Fruit fly (Drosophila melanogaster) whole organism, pupa: ENCODE data around the gene Lst8.

Experiments used
- CG10348 ChIP-seq: fragments of 200-800 bp; sonication (Bioruptor generic); IDR thresholded peaks from 2 replicates; pipeline ENCODE4 v1.3.6; 2022; ENCODE audit warnings: missing biosample characterization, missing genetic modification characterization
- CG12605 ChIP-seq: fragments of 200-800 bp; sonication (Bioruptor generic); IDR thresholded peaks from 2 replicates; pipeline ENCODE4 v1.3.6; 2022; ENCODE audit warnings: missing biosample characterization, missing genetic modification characterization
- CG13204 ChIP-seq: fragments of 200-800 bp; sonication (Bioruptor generic); optimal IDR thresholded peaks from 2 replicates; lab custom pipeline; 2018; ENCODE audit warnings: missing biosample characterization, mild to moderate bottlenecking, missing genetic modification characterization, moderate library complexity
- CG14655 ChIP-seq: fragments of 200-800 bp; sonication (Bioruptor generic); optimal IDR thresholded peaks from 3 replicates; lab custom pipeline; 2017; ENCODE audit warnings: mild to moderate bottlenecking, missing biosample characterization, missing genetic modification reagents, missing genetic modification characterization
- CG15710 ChIP-seq: fragments of 200-800 bp; sonication (Bioruptor generic); optimal IDR thresholded peaks from 2 replicates; lab custom pipeline; 2018; ENCODE audit warnings: missing biosample characterization, mild to moderate bottlenecking, missing genetic modification characterization, moderate library complexity
- CG17806 ChIP-seq: fragments of 200-800 bp; sonication (Bioruptor generic); optimal IDR thresholded peaks from 2 replicates; lab custom pipeline; 2018; ENCODE audit warnings: missing biosample characterization, mild to moderate bottlenecking, missing genetic modification characterization, moderate library complexity
- CG32121 ChIP-seq: fragments of 200-800 bp; sonication (Bioruptor generic); IDR thresholded peaks from 2 replicates; pipeline ENCODE4 v1.3.6; 2022; ENCODE audit warnings: missing biosample characterization, missing genetic modification characterization
- CG34367 ChIP-seq: fragments of 200-800 bp; sonication (Bioruptor generic); optimal IDR thresholded peaks from 2 replicates; lab custom pipeline; 2018; ENCODE audit warnings: missing biosample characterization, mild to moderate bottlenecking, missing genetic modification characterization
- CG4496 ChIP-seq: fragments of 200-800 bp; sonication (Bioruptor generic); IDR thresholded peaks from 3 replicates; pipeline ENCODE4 v1.3.6; 2022; ENCODE audit warnings: missing biosample characterization, missing genetic modification characterization
- CG8159 ChIP-seq: fragments of 200-800 bp; sonication (Bioruptor generic); optimal IDR thresholded peaks from 3 replicates; lab custom pipeline; 2018; ENCODE audit warnings: missing biosample characterization, mild to moderate bottlenecking, missing genetic modification characterization, moderate library complexity
- CG8301 ChIP-seq: fragments of 200-800 bp; sonication (Bioruptor generic); optimal IDR thresholded peaks from 2 replicates; lab custom pipeline; 2018; ENCODE audit warnings: missing biosample characterization, mild to moderate bottlenecking, missing genetic modification characterization
- CG9948 ChIP-seq: fragments of 200-800 bp; sonication (Bioruptor generic); optimal IDR thresholded peaks from 2 replicates; lab custom pipeline; 2018; ENCODE audit warnings: missing biosample characterization, mild to moderate bottlenecking, missing genetic modification characterization, moderate library complexity
- D1 ChIP-seq: fragments of 200-800 bp; sonication (Bioruptor generic); optimal IDR thresholded peaks from 2 replicates; lab custom pipeline; 2018; ENCODE audit warnings: missing biosample characterization, mild to moderate bottlenecking, missing genetic modification characterization, moderate library complexity
- EcR ChIP-seq: fragments of 200-800 bp; sonication (Bioruptor generic); optimal IDR thresholded peaks from 3 replicates; lab custom pipeline; 2019; ENCODE audit warnings: missing biosample characterization, missing genetic modification characterization, mild to moderate bottlenecking, moderate library complexity, missing genetic modification reagents
- Ets98B ChIP-seq: fragments of 200-800 bp; sonication (Bioruptor generic); IDR thresholded peaks from 2 replicates; pipeline ENCODE4 v1.3.6; 2022; ENCODE audit warnings: missing biosample characterization, missing genetic modification characterization
- Pif1A ChIP-seq: fragments of 200-800 bp; sonication (Bioruptor generic); optimal IDR thresholded peaks from 3 replicates; lab custom pipeline; 2016; ENCODE audit warnings: missing biosample characterization, missing genetic modification characterization
- Pif1B ChIP-seq: fragments of 200-800 bp; sonication (Bioruptor generic); optimal IDR thresholded peaks from 3 replicates; lab custom pipeline; 2016; ENCODE audit warnings: missing biosample characterization, missing genetic modification characterization
- Snoo ChIP-seq: fragments of 200-800 bp; sonication (Bioruptor generic); optimal IDR thresholded peaks from 3 replicates; lab custom pipeline; 2017; ENCODE audit warnings: missing biosample characterization, mild to moderate bottlenecking, missing genetic modification characterization, inconsistent platforms
- fd96Ca ChIP-seq: fragments of 200-800 bp; sonication (Bioruptor generic); IDR thresholded peaks from 3 replicates; pipeline ENCODE4 v1.3.6; 2022; ENCODE audit warnings: missing biosample characterization, missing genetic modification characterization
- gl ChIP-seq: fragments of 200-800 bp; sonication (Bioruptor generic); optimal IDR thresholded peaks from 2 replicates; lab custom pipeline; 2018; ENCODE audit warnings: missing biosample characterization, mild to moderate bottlenecking, missing genetic modification characterization
- rn ChIP-seq: fragments of 200-800 bp; sonication (Bioruptor generic); IDR thresholded peaks from 2 replicates; pipeline ENCODE4 v1.3.6; 2022; ENCODE audit warnings: missing biosample characterization, missing genetic modification characterization

Lst8 gene

DNA sequence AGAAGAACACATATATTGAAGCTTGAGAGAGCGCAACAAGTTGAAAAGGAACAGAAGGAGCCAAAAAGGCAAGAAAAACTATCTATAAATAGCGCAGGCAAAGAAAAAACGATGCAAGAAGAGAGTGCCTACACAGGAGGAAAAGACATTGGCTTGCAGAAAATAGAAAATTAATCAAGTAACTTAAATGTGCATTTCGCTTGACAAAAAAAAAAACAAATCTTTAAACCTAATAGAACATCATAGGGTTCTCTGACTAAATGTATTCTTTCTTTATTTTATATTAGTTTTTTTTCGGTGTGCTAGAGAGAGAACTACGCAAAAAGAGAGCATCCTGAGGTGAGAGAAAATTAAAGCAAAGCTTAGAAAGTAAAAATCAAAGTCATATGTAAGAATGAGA is 44.3 kb upstream of the Lst8 start:
- peak; percentile 77 for TF ChIP-seq CG13204 (GFP tag; lab: Kevin White, UChicago)
- TF ChIP-seq CG17806 (tag; lab: Kevin White, UChicago): peak; percentile 96
- peak; percentile 77 for TF ChIP-seq rn
- peak; percentile 96 for TF ChIP-seq CG8301 (tag; lab: Kevin White, UChicago)
- TF ChIP-seq CG14655 (GFP tag; lab: Kevin White, UChicago): peak; percentile 97
- peak; percentile 24 for TF ChIP-seq EcR (GFP tag; lab: Kevin White, UChicago)
- TF ChIP-seq CG34367: peak; percentile 93
- peak; percentile 92 for TF ChIP-seq CG8159 (tag; lab: Kevin White, UChicago)
- TF ChIP-seq Snoo (tag; lab: Kevin White, UChicago): no peak
- peak; percentile 78 for TF ChIP-seq CG32121 (GFP tag; lab: Robert Waterston, UW)
- TF ChIP-seq CG9948 (tag; lab: Kevin White, UChicago): peak; percentile 95
- peak; percentile 94 for TF ChIP-seq Ets98B
- peak; percentile 80 for TF ChIP-seq gl
- peak; percentile 83 for TF ChIP-seq Pif1A (GFP tag; lab: Kevin White, UChicago)
- TF ChIP-seq Pif1B (GFP tag; lab: Kevin White, UChicago): peak; percentile 92
- TF ChIP-seq D1: peak; percentile 83
- peak; percentile 94 for TF ChIP-seq CG15710 (tag; lab: Kevin White, UChicago)
- 0 out of 2 replicates have a peak, but pooled peaks have one; percentile 34 for TF ChIP-seq CG10348 (GFP tag; lab: Robert Waterston, UW)
- peak; percentile 96 for TF ChIP-seq CG4496 (GFP tag; lab: Robert Waterston, UW)
- peak; percentile 84 for TF ChIP-seq fd96Ca (GFP tag; lab: Robert Waterston, UW)
- TF ChIP-seq CG12605 (GFP tag; lab: Robert Waterston, UW): peak; percentile 91
- TF ChIP-seq, all 21 proteins: peak for 20

DNA sequence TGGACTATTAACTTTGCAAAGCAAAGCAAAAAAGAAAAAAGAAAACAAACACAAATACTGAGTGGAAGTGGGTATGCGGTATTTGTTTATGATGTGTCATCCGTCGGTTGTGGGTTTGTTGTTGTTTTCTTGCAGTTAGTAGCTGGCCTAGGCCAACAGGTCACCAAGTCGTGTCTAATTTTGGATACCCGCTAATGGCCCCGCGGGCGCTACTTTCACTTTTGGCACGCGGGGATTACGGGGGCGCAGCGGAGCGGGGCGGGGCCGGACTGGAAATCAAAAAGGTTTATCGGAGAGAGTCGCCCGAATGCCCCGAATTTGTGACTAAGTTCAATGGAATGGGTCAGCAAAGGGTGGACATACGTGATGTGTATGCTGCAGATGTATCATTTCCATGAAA is 41.3 kb upstream of the Lst8 start:
- no peak for TF ChIP-seq CG32121 (GFP tag; lab: Robert Waterston, UW)
- TF ChIP-seq Snoo (tag; lab: Kevin White, UChicago): no peak
- TF ChIP-seq fd96Ca (GFP tag; lab: Robert Waterston, UW): no peak
- no peak for TF ChIP-seq CG14655 (GFP tag; lab: Kevin White, UChicago)
- no peak for TF ChIP-seq CG12605 (GFP tag; lab: Robert Waterston, UW)
- no peak for TF ChIP-seq D1
- no peak for TF ChIP-seq Pif1B (GFP tag; lab: Kevin White, UChicago)
- TF ChIP-seq CG13204 (GFP tag; lab: Kevin White, UChicago): no peak
- TF ChIP-seq CG4496 (GFP tag; lab: Robert Waterston, UW): no peak
- TF ChIP-seq gl: no peak
- no peak for TF ChIP-seq CG9948 (tag; lab: Kevin White, UChicago)
- TF ChIP-seq CG10348 (GFP tag; lab: Robert Waterston, UW): no peak
- no peak for TF ChIP-seq EcR (GFP tag; lab: Kevin White, UChicago)
- TF ChIP-seq CG8301 (tag; lab: Kevin White, UChicago): no peak
- no peak for TF ChIP-seq Ets98B

DNA sequence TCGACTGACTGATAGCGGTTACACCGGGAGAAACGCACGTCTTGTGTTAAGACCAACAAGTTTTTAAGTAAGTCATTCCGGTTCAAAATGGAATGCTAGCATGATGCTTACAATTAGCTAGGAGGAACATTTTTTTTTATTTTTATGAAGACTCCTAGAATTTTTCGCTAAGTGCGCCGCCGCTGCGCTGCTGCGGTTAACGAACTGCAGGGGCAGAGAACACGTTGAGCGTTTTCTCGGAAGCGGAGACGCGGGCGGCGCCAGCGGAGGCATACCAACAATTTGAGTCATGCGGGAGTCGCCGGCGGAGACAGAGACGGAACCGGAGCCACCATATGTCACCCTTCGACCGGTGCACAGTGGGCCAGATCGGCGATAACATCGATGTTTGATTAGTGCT is 40.3 kb upstream of the Lst8 start:
- TF ChIP-seq Ets98B (peak; percentile 98), CG10348 (GFP tag; lab: Robert Waterston, UW) (peak; percentile 90), rn (peak; percentile 95), CG13204 (GFP tag; lab: Kevin White, UChicago) (peak; percentile 97), CG12605 (GFP tag; lab: Robert Waterston, UW) (peak; percentile 97), CG9948 (tag; lab: Kevin White, UChicago) (peak; percentile 93), gl (peak; percentile 93), CG32121 (GFP tag; lab: Robert Waterston, UW) (peak; percentile 98), CG34367 (peak; percentile 93), Pif1B (GFP tag; lab: Kevin White, UChicago) (peak; percentile 98), CG4496 (GFP tag; lab: Robert Waterston, UW) (peak; percentile 99), CG8159 (tag; lab: Kevin White, UChicago) (peak; percentile 95), CG8301 (tag; lab: Kevin White, UChicago) (peak; percentile 94), Pif1A (GFP tag; lab: Kevin White, UChicago) (peak; percentile 98), CG14655 (GFP tag; lab: Kevin White, UChicago) (peak; percentile 97), fd96Ca (GFP tag; lab: Robert Waterston, UW) (peak; percentile 99), CG15710 (tag; lab: Kevin White, UChicago) (peak; percentile 97), CG17806 (tag; lab: Kevin White, UChicago) (peak; percentile 93), D1 (no peak), EcR (GFP tag; lab: Kevin White, UChicago) (peak; percentile 100), Snoo (tag; lab: Kevin White, UChicago) (peak; percentile 99)

DNA sequence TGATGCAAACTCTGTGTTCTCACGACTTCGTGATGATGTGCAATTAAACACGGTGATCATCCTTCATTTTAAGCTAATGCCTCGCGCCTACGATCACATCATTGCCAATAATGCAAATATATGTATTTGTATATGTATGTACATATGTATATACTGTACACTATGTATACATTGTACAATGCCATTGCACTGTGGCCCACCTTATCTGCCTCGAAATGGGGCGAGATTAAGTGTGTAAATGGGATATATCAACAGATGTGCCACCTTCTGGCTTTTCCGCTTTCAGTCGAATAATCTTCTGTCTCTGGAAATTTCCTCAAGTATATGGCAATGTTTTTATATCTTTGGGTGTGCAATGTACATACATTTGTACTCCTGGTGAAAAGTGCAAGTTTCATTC is 39.1 kb upstream of the Lst8 start:
- TF ChIP-seq EcR (GFP tag; lab: Kevin White, UChicago) (peak; percentile 56), Pif1A (GFP tag; lab: Kevin White, UChicago) (no peak), Snoo (tag; lab: Kevin White, UChicago) (no peak), Pif1B (GFP tag; lab: Kevin White, UChicago) (peak; percentile 19), fd96Ca (GFP tag; lab: Robert Waterston, UW) (no peak)
- TF ChIP-seq, all 21 proteins: peak for 2

dm6 chrX:9641184-9641772 is 35.5 kb upstream of the Lst8 start:
- TF ChIP-seq CG4496 (GFP tag; lab: Robert Waterston, UW) (peak; percentile 51; the same call in 1 of the 3 replicates), CG17806 (tag; lab: Kevin White, UChicago) (no peak), CG14655 (GFP tag; lab: Kevin White, UChicago) (no peak)
